Worm (Caenorhabditis elegans): ENCODE data around the gene B0416.2.

DNA sequence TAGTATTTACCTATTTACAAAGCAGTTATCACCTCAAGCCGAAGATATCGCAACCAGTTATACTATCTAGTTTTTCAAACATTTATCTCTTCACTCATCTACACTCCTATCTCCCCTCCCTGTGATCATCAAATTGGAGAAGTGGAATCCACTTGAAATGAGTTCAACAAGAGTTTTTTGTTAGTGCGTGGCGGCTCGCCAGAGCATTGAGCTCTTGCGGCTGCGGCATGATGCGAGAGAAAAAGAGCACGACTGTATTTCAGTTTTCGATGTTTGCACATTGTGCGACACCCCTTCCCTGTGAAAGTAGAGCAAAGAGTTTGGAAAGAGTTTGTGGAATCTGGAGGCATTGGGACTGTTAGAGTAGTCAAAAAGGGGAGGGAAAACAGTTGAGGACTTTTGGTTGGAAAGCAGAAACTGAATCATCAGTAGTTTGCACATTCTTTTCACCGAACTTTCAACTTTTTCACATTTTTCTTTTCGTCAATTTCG, 31.8 kb downstream of the B0416.2 start, which contains the start of gene T20B5.2:
- TF ChIP-seq fos-1 (tag; optimal IDR thresholded peaks at IDR 0.05), result no peak
- TF ChIP-seq dmd-9 (GFP tag; IDR thresholded peaks at IDR 0.05), result no peak
- TF ChIP-seq F49E8.2 (tag; optimal IDR thresholded peaks at IDR 0.05; ENCODE audit: borderline replicate concordance), result no peak
- TF ChIP-seq daf-19 (GFP tag; conservative IDR thresholded peaks at IDR 0.05), result no peak
- TF ChIP-seq Y48G9A.11 (GFP tag; IDR thresholded peaks at IDR 0.05), result no peak
- TF ChIP-seq ceh-28 (tag; optimal IDR thresholded peaks at IDR 0.05), result no peak
- TF ChIP-seq dmd-8 (GFP tag; IDR thresholded peaks at IDR 0.05), result no peak
- TF ChIP-seq lin-13 (GFP tag; optimal IDR thresholded peaks at IDR 0.05), result no peak
- TF ChIP-seq mdl-1 (tag; optimal IDR thresholded peaks at IDR 0.05), result no peak
